Fruit fly (Drosophila melanogaster) whole organism, embryonic: ENCODE measurements around the gene CG5500.

ENCODE experiments used
- C15 ChIP-seq: fragments of 200-800 bp; sonication (Bioruptor generic); IDR thresholded peaks from 3 replicates; pipeline ENCODE4 v1.3.6; 2022; ENCODE audit warnings: missing biosample characterization, missing genetic modification characterization
- CG1024 ChIP-seq: fragments of 200-800 bp; sonication (Bioruptor generic); IDR thresholded peaks from 2 replicates; pipeline ENCODE4 v1.3.6; 2022; ENCODE audit warnings: missing biosample characterization, missing genetic modification characterization
- CG10654 ChIP-seq: fragments of 200-800 bp; sonication (Bioruptor generic); optimal IDR thresholded peaks from 2 replicates; lab custom pipeline; 2016; ENCODE audit warnings: missing biosample characterization, missing genetic modification characterization
- CG11696 ChIP-seq: fragments of 200-800 bp; sonication (Bioruptor generic); IDR thresholded peaks from 2 replicates; pipeline ENCODE4 v1.3.6; 2022; ENCODE audit warnings: missing biosample characterization, missing genetic modification characterization
- CG12236 ChIP-seq: fragments of 200-800 bp; sonication (Bioruptor generic); optimal IDR thresholded peaks from 2 replicates; lab custom pipeline; 2016; ENCODE audit warnings: missing biosample characterization, missing genetic modification characterization
- CG12942 ChIP-seq: fragments of 200-800 bp; sonication (Bioruptor generic); optimal IDR thresholded peaks from 3 replicates; lab custom pipeline; 2016; ENCODE audit warnings: missing biosample characterization, missing genetic modification characterization
- CG14710 ChIP-seq: fragments of 200-800 bp; sonication (Bioruptor generic); optimal IDR thresholded peaks from 3 replicates; lab custom pipeline; 2019; ENCODE audit warnings: missing biosample characterization, mild to moderate bottlenecking, missing genetic modification characterization, moderate library complexity
- CG15514 ChIP-seq: fragments of 200-800 bp; sonication (Bioruptor generic); optimal IDR thresholded peaks from 3 replicates; lab custom pipeline; 2017; ENCODE audit warnings: missing biosample characterization, missing genetic modification characterization, mild to moderate bottlenecking, moderate library complexity, missing genetic modification reagents
- CG15601 ChIP-seq: fragments of 200-800 bp; sonication (Bioruptor generic); optimal IDR thresholded peaks from 3 replicates; lab custom pipeline; 2019; ENCODE audit warnings: missing biosample characterization, mild to moderate bottlenecking, missing genetic modification characterization, moderate library complexity
- CG31365 ChIP-seq: fragments of 200-800 bp; sonication (Bioruptor generic); optimal IDR thresholded peaks from 2 replicates; lab custom pipeline; 2018; ENCODE audit warnings: missing biosample characterization, mild to moderate bottlenecking, missing genetic modification characterization
- CG3847 ChIP-seq: fragments of 200-800 bp; sonication (Bioruptor generic); IDR thresholded peaks from 2 replicates; pipeline ENCODE4 v1.3.6; 2022; ENCODE audit warnings: missing biosample characterization, missing genetic modification characterization
- CG4282 ChIP-seq: fragments of 200-800 bp; sonication (Bioruptor generic); optimal IDR thresholded peaks from 2 replicates; lab custom pipeline; 2016; ENCODE audit warnings: missing biosample characterization, missing genetic modification characterization
- CG43689 ChIP-seq: fragments of 200-800 bp; sonication (Bioruptor generic); IDR thresholded peaks from 2 replicates; pipeline ENCODE4 v1.3.6; 2022; ENCODE audit warnings: missing biosample characterization, missing genetic modification characterization
- CG4730 ChIP-seq: fragments of 200-800 bp; sonication (Bioruptor generic); IDR thresholded peaks from 2 replicates; pipeline ENCODE4 v1.3.6; 2022; ENCODE audit warnings: missing biosample characterization, missing genetic modification characterization
- CG5180 ChIP-seq: fragments of 200-800 bp; sonication (Bioruptor generic); optimal IDR thresholded peaks from 3 replicates; lab custom pipeline; 2017; ENCODE audit warnings: missing biosample characterization, missing genetic modification characterization, mild to moderate bottlenecking, moderate library complexity, missing genetic modification reagents
- CG6683 ChIP-seq: fragments of 200-800 bp; sonication (Bioruptor generic); optimal IDR thresholded peaks from 2 replicates; lab custom pipeline; 2017; ENCODE audit warnings: missing biosample characterization, mild to moderate bottlenecking, missing genetic modification characterization, missing genetic modification reagents
- CG7928 ChIP-seq: fragments of 200-800 bp; sonication (Bioruptor generic); optimal IDR thresholded peaks from 2 replicates; lab custom pipeline; 2017; ENCODE audit warnings: missing biosample characterization, mild to moderate bottlenecking, missing genetic modification characterization
- CG8388 ChIP-seq: fragments of 200-800 bp; sonication (Bioruptor generic); optimal IDR thresholded peaks from 2 replicates; lab custom pipeline; 2019; ENCODE audit warnings: missing biosample characterization, mild to moderate bottlenecking, missing genetic modification characterization, moderate library complexity
- CG8924 ChIP-seq: fragments of 200-800 bp; optimal IDR thresholded peaks from 3 replicates; lab custom pipeline; 2019; ENCODE audit warnings: missing biosample characterization, mild to moderate bottlenecking, missing genetic modification characterization, moderate library complexity
- CHES-1-like ChIP-seq: fragments of 200-800 bp; sonication (Bioruptor generic); optimal IDR thresholded peaks from 2 replicates; lab custom pipeline; 2016; ENCODE audit warnings: missing biosample characterization, missing genetic modification characterization
- Deaf1 ChIP-seq: fragments of 200-800 bp; optimal IDR thresholded peaks from 3 replicates; lab custom pipeline; 2019; ENCODE audit warnings: missing biosample characterization, mild to moderate bottlenecking, missing genetic modification characterization, moderate library complexity
- Dip3 ChIP-seq: fragments of 200-800 bp; sonication (Bioruptor generic); optimal IDR thresholded peaks from 3 replicates; lab custom pipeline; 2016; ENCODE audit warnings: missing biosample characterization, missing genetic modification characterization
- Doc2 ChIP-seq: fragments of 200-800 bp; sonication (Bioruptor generic); IDR thresholded peaks from 2 replicates; pipeline ENCODE4 v1.3.6; 2022; ENCODE audit warnings: missing biosample characterization, missing genetic modification characterization
- Fer2 ChIP-seq: fragments of 200-800 bp; sonication (Bioruptor generic); optimal IDR thresholded peaks from 2 replicates; lab custom pipeline; 2018; ENCODE audit warnings: missing biosample characterization, mild to moderate bottlenecking, missing genetic modification characterization, moderate library complexity
- H2.0 ChIP-seq: fragments of 200-800 bp; sonication (Bioruptor generic); IDR thresholded peaks from 2 replicates; pipeline ENCODE4 v1.3.6; 2022; ENCODE audit warnings: missing biosample characterization, missing genetic modification characterization
- Hey ChIP-seq: fragments of 200-800 bp; sonication (Bioruptor generic); optimal IDR thresholded peaks from 3 replicates; lab custom pipeline; 2018; ENCODE audit warnings: missing biosample characterization, mild to moderate bottlenecking, missing genetic modification characterization
- HmgD ChIP-seq: fragments of 200-800 bp; sonication (Bioruptor generic); optimal IDR thresholded peaks from 3 replicates; lab custom pipeline; 2016; ENCODE audit warnings: missing biosample characterization, missing genetic modification characterization
- HmgZ ChIP-seq: fragments of 200-800 bp; sonication (Bioruptor generic); optimal IDR thresholded peaks from 2 replicates; lab custom pipeline; 2018; ENCODE audit warnings: missing biosample characterization, mild to moderate bottlenecking, missing genetic modification characterization
- MBD-R2 ChIP-seq: fragments of 200-800 bp; sonication (Bioruptor generic); IDR thresholded peaks from 2 replicates; pipeline ENCODE4 v1.3.6; 2022; ENCODE audit warnings: missing biosample characterization, missing genetic modification characterization
- NK7.1 ChIP-seq: fragments of 200-800 bp; sonication (Bioruptor generic); optimal IDR thresholded peaks from 3 replicates; lab custom pipeline; 2016; ENCODE audit warnings: missing biosample characterization, missing genetic modification characterization
- Opbp ChIP-seq: fragments of 200-800 bp; sonication (Bioruptor generic); IDR thresholded peaks from 3 replicates; pipeline ENCODE4 v1.3.6; 2022; ENCODE audit warnings: missing biosample characterization, missing genetic modification characterization; ENCODE audit not compliant: partially characterized antibody
- Ssrp ChIP-seq: fragments of 200-800 bp; sonication (Bioruptor generic); optimal IDR thresholded peaks from 2 replicates; lab custom pipeline; 2018; ENCODE audit warnings: missing biosample characterization, mild to moderate bottlenecking, missing genetic modification characterization, moderate library complexity
- cato ChIP-seq: fragments of 200-800 bp; sonication (Bioruptor generic); optimal IDR thresholded peaks from 2 replicates; lab custom pipeline; 2016; ENCODE audit warnings: missing biosample characterization, missing genetic modification characterization, borderline replicate concordance
- chn ChIP-seq: fragments of 200-800 bp; sonication (Bioruptor generic); optimal IDR thresholded peaks from 2 replicates; lab custom pipeline; 2016; ENCODE audit warnings: missing biosample characterization, missing genetic modification characterization
- crc ChIP-seq: fragments of 200-800 bp; sonication (Bioruptor generic); optimal IDR thresholded peaks from 2 replicates; lab custom pipeline; 2016; ENCODE audit warnings: missing biosample characterization, missing genetic modification characterization
- danr ChIP-seq: fragments of 200-800 bp; sonication (Bioruptor generic); IDR thresholded peaks from 2 replicates; pipeline ENCODE4 v1.3.6; 2022; ENCODE audit warnings: missing biosample characterization, missing genetic modification characterization
- dm ChIP-seq: fragments of 200-800 bp; sonication (Bioruptor generic); optimal IDR thresholded peaks from 3 replicates; lab custom pipeline; 2016; ENCODE audit warnings: missing biosample characterization, missing genetic modification characterization
- en ChIP-seq: fragments of 200-800 bp; sonication (Bioruptor generic); optimal IDR thresholded peaks from 2 replicates; lab custom pipeline; 2016; ENCODE audit warnings: missing biosample characterization, missing genetic modification characterization
- ftz-f1 ChIP-seq: fragments of 200-800 bp; sonication (Bioruptor generic); optimal IDR thresholded peaks from 2 replicates; lab custom pipeline; 2016; ENCODE audit warnings: missing biosample characterization, missing genetic modification characterization
- hkb ChIP-seq, 2 experiments: fragments of 200-800 bp in 1 of 2; fragments of >200 bp in 1 of 2; sonication (Bioruptor generic) in 1 of 2; IDR thresholded peaks in 1 of 2; optimal IDR thresholded peaks in 1 of 2; 2 replicates each; pipeline versions ENCODE4 v1.3.6 to Lab custom; 2017 to 2022; ENCODE audit warnings: missing biosample characterization in 1 of 2, missing genetic modification characterization in 1 of 2
- jumu ChIP-seq: fragments of 200-800 bp; sonication (Bioruptor generic); optimal IDR thresholded peaks from 3 replicates; lab custom pipeline; 2016; ENCODE audit warnings: missing biosample characterization, missing genetic modification characterization
- kni ChIP-seq: fragments of 200-800 bp; sonication (Bioruptor generic); optimal IDR thresholded peaks from 3 replicates; lab custom pipeline; 2017; ENCODE audit warnings: mild to moderate bottlenecking, missing biosample characterization, missing genetic modification reagents, missing genetic modification characterization
- mam ChIP-seq: fragments of 200-800 bp; sonication (Bioruptor generic); optimal IDR thresholded peaks from 3 replicates; lab custom pipeline; 2016; ENCODE audit warnings: missing biosample characterization, missing genetic modification characterization
- odd ChIP-seq: fragments of 200-800 bp; sonication (Bioruptor generic); optimal IDR thresholded peaks from 2 replicates; lab custom pipeline; 2017; ENCODE audit warnings: missing biosample characterization, mild to moderate bottlenecking, missing genetic modification characterization
- onecut ChIP-seq: fragments of 200-800 bp; sonication (Bioruptor generic); IDR thresholded peaks from 2 replicates; pipeline ENCODE4 v1.3.6; 2022; ENCODE audit warnings: missing biosample characterization, missing genetic modification characterization
- peb ChIP-seq: fragments of 200-800 bp; sonication (Bioruptor generic); IDR thresholded peaks from 2 replicates; pipeline ENCODE4 v1.3.6; 2022; ENCODE audit warnings: missing biosample characterization, missing genetic modification characterization
- run ChIP-seq: fragments of 200-800 bp; sonication (Bioruptor generic); optimal IDR thresholded peaks from 3 replicates; lab custom pipeline; 2018; ENCODE audit warnings: missing biosample characterization, mild to moderate bottlenecking, missing genetic modification characterization
- slp2 ChIP-seq: fragments of 200-800 bp; sonication (Bioruptor generic); optimal IDR thresholded peaks from 2 replicates; lab custom pipeline; 2016; ENCODE audit warnings: missing biosample characterization, missing genetic modification characterization
- wor ChIP-seq: fragments of 200-800 bp; sonication (Bioruptor generic); IDR thresholded peaks from 2 replicates; pipeline ENCODE4 v1.3.6; 2022; ENCODE audit warnings: missing biosample characterization, missing genetic modification characterization
- zen2 ChIP-seq: fragments of 200-800 bp; sonication (Bioruptor generic); IDR thresholded peaks from 3 replicates; pipeline ENCODE4 v1.3.6; 2022; ENCODE audit warnings: missing biosample characterization, missing genetic modification characterization; ENCODE audit not compliant: partially characterized antibody

Gene CG5500

dm6 chr3R:26908750-26909149, 32.3 kb downstream of the CG5500 start (continued):
- TF ChIP-seq run (tag; lab: Kevin White, UChicago) (no peak), CG5180 (GFP tag; lab: Kevin White, UChicago) (peak; percentile 33), H2.0 (GFP tag; lab: Robert Waterston, UW) (no peak)

- TF ChIP-seq slp2 (GFP tag; lab: Kevin White, UChicago) (no peak), ftz-f1 (no peak), CHES-1-like (GFP tag; lab: Kevin White, UChicago) (peak; percentile 74), CG12236 (GFP tag; lab: Kevin White, UChicago) (no peak), zen2 (GFP tag; lab: Robert Waterston, UW) (no peak), Opbp (GFP tag; lab: Robert Waterston, UW) (peak; percentile 59; the same call in 1 of the 3 replicates), HmgD (GFP tag; lab: Kevin White, UChicago) (no peak), HmgZ (tag; lab: Kevin White, UChicago) (peak; percentile 81), Deaf1 (tag; lab: Kevin White, UChicago) (no peak), Hey (tag; lab: Kevin White, UChicago) (no peak), odd (GFP tag; lab: Kevin White, UChicago) (no peak), C15 (GFP tag; lab: Robert Waterston, UW) (no peak), CG8388 (GFP tag; lab: Kevin White, UChicago) (no peak), CG3847 (GFP tag; lab: Robert Waterston, UW) (peak; percentile 65), CG6683 (GFP tag; lab: Kevin White, UChicago) (no peak), CG8924 (tag; lab: Kevin White, UChicago) (peak; percentile 63), Ssrp (tag; lab: Kevin White, UChicago) (no peak), peb (GFP tag; lab: Robert Waterston, UW) (no peak), CG4730 (no peak), mam (GFP tag; lab: Kevin White, UChicago) (no peak), onecut (GFP tag; lab: Robert Waterston, UW) (no peak), CG11696 (GFP tag; lab: Robert Waterston, UW) (no peak), jumu (GFP tag; lab: Kevin White, UChicago) (no peak), CG15514 (GFP tag; lab: Kevin White, UChicago) (peak; percentile 49), CG10654 (no peak), CG14710 (tag; lab: Kevin White, UChicago) (peak; percentile 63), danr (GFP tag; lab: Robert Waterston, UW) (no peak), CG15601 (peak; percentile 62), CG31365 (no peak), hkb (optimal IDR thresholded peaks at IDR 0.05; lab: Kevin White, UChicago) (no peak), hkb (GFP tag; IDR thresholded peaks at IDR 0.05; lab: Robert Waterston, UW) (no peak), CG7928 (peak; percentile 97), crc (GFP tag; lab: Kevin White, UChicago) (no peak), Fer2 (tag; lab: Kevin White, UChicago) (no peak), en (no peak), chn (GFP tag; lab: Kevin White, UChicago) (no peak), kni (no peak), CG43689 (no peak), MBD-R2 (peak; percentile 82), dm (GFP tag; lab: Kevin White, UChicago) (peak; percentile 79), Dip3 (no peak), Doc2 (no peak), wor (GFP tag; lab: Robert Waterston, UW) (no peak), CG12942 (GFP tag; lab: Kevin White, UChicago) (no peak), cato (GFP tag; lab: Kevin White, UChicago) (no peak), NK7.1 (GFP tag; lab: Kevin White, UChicago) (no peak), CG4282 (GFP tag; lab: Kevin White, UChicago) (no peak), CG1024 (no peak)
Measured at dm6 chr3R:26912615-26913014, 36.2 kb downstream of the CG5500 start, which contains the start of gene Ets97D. Ets97D (minus strand) TSS chr3R:26912886.
